Worm (Caenorhabditis elegans): ENCODE measurements around the gene npr-38.

The npr-38 gene

DNA sequence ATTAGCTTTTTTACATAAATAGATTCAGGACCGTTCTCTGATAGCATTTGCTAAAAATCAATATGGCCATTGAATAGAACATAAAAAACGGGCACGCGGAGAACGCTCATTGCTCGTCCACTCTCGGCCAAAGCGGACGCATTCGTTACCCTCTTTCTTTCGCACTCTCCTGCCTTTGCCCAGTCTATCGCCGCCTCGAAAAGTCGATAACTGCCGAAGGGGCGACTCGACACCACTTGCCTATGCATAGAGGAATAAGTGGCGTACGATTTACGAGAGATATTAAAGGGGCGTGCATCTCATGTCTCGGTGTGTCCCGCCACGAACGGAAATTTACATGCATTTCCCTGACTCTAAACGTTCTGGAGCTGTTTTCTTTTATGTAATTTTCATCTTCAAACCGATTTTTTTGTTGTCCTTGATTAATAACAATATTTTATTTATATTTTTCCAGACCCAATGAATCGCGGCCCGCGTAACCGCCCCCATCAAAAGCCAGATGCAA lies 48.2 kb upstream of the npr-38 start, which contains the start of gene W05H9.4 (continued):
- TF ChIP-seq hlh-17 (GFP tag; optimal IDR thresholded peaks at IDR 0.05; ENCODE audit: borderline replicate concordance) = no peak
- TF ChIP-seq nhr-90 (tag; optimal IDR thresholded peaks at IDR 0.05; ENCODE audit: poor library complexity) = no peak
- TF ChIP-seq efl-1 (optimal IDR thresholded peaks at IDR 0.05) = no peak
- TF ChIP-seq efl-1 (GFP tag; optimal IDR thresholded peaks at IDR 0.05 in 1 of 2) = peak; percentile 1 to 14
- no peak for TF ChIP-seq lir-3 (tag; optimal IDR thresholded peaks at IDR 0.05; ENCODE audit: poor library complexity)
- TF ChIP-seq nhr-11 (tag; optimal IDR thresholded peaks at IDR 0.05) = no peak
- TF ChIP-seq ztf-4 (tag; optimal IDR thresholded peaks at IDR 0.05) = no peak
- no peak for TF ChIP-seq nhr-19 (GFP tag; conservative IDR thresholded peaks at IDR 0.05)
- peak; percentile 15 for TF ChIP-seq snpc-4 (tag; optimal IDR thresholded peaks at IDR 0.05)
- peak; percentile 40 for TF ChIP-seq snu-23 (GFP tag; optimal IDR thresholded peaks at IDR 0.05)
- TF ChIP-seq lin-35 (GFP tag; optimal IDR thresholded peaks at IDR 0.05) = peak in 1 of 2 experiments; percentile 23
- no peak for TF ChIP-seq unc-130 (tag; optimal IDR thresholded peaks at IDR 0.05)
- TF ChIP-seq egl-27 (tag; optimal IDR thresholded peaks at IDR 0.05) = no peak
- no peak for TF ChIP-seq ceh-63 (GFP tag; optimal IDR thresholded peaks at IDR 0.05)
- TF ChIP-seq irx-1 (tag; optimal IDR thresholded peaks at IDR 0.05) = no peak
- peak; percentile 10 for TF ChIP-seq nhr-47 (tag; optimal IDR thresholded peaks at IDR 0.05)
- TF ChIP-seq swsn-7 (tag; optimal IDR thresholded peaks at IDR 0.05) = peak; percentile 27
- TF ChIP-seq skn-1 (tag; optimal IDR thresholded peaks at IDR 0.05) = no peak
- TF ChIP-seq tlp-1 (tag; optimal IDR thresholded peaks at IDR 0.05) = no peak
- TF ChIP-seq nhr-85 (tag) = no peak
- TF ChIP-seq C16A3.4 (tag; optimal IDR thresholded peaks at IDR 0.05) = no peak
- no peak for TF ChIP-seq isw-1 (GFP tag; IDR thresholded peaks at IDR 0.05)
- no peak for TF ChIP-seq sox-4 (tag; optimal IDR thresholded peaks at IDR 0.05)
- peak in 1 of 2 experiments; percentile 12 for TF ChIP-seq lsy-2 (tag; optimal IDR thresholded peaks at IDR 0.05)
- TF ChIP-seq alr-1 (tag; optimal IDR thresholded peaks at IDR 0.05; ENCODE audit: borderline replicate concordance) = no peak
- no peak for TF ChIP-seq F16B12.6 (tag; optimal IDR thresholded peaks at IDR 0.05)
- TF ChIP-seq ceh-8 (GFP tag; optimal IDR thresholded peaks at IDR 0.05) = no peak
- no peak for TF ChIP-seq nhr-28 (tag; optimal IDR thresholded peaks at IDR 0.05)
- no peak for TF ChIP-seq C04F5.9 (tag; optimal IDR thresholded peaks at IDR 0.05)
- peak in 1 of 3 experiments; percentile 18 for TF ChIP-seq ceh-82 (tag; optimal IDR thresholded peaks at IDR 0.05)
- TF ChIP-seq pax-3 (tag; optimal IDR thresholded peaks at IDR 0.05) = no peak
- no peak for TF ChIP-seq ceh-88 (GFP tag; IDR thresholded peaks at IDR 0.05)
- TF ChIP-seq mef-2 (tag; optimal IDR thresholded peaks at IDR 0.05) = no peak
- no peak for TF ChIP-seq nhr-77 (tag; optimal IDR thresholded peaks at IDR 0.05)
- TF ChIP-seq C34B4.2 (tag; optimal IDR thresholded peaks at IDR 0.05) = no peak
- no peak for TF ChIP-seq hlh-4 (tag; optimal IDR thresholded peaks at IDR 0.05)
- TF ChIP-seq unc-62 (GFP tag; optimal IDR thresholded peaks at IDR 0.05) = no peak
- TF ChIP-seq mab-9 (GFP tag; IDR thresholded peaks at IDR 0.05) = no peak
- TF ChIP-seq lin-14 (GFP tag; optimal IDR thresholded peaks at IDR 0.05) = peak; percentile 86
- TF ChIP-seq rnt-1 (tag; optimal IDR thresholded peaks at IDR 0.05) = no peak
- peak; percentile 34 for TF ChIP-seq mep-1 (tag; optimal IDR thresholded peaks at IDR 0.05)

DNA sequence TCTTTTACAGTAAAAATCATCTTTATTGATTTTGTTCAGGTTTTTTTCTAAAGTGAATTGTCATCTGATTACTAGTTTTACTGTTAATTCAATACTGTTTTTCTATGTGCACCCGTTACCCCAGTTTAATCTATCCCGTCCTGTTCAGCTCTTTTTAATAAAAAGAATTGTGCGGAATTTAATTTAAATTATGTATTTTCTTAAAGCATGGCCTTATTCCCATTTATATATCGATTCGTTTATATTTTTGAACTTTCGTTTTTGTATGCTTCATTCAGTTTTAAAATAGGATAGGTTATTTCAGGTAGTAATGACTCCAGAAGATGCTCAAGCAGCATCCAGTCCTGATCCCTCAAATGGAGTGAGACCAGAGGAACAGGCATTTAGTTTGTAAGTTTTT lies 44.8 kb upstream of the npr-38 start, which contains the start of gene W05H9.2:
W05H9.2 (plus strand) TSS at position 301 of the 400 bp plus-strand sequence.
- no peak for TF ChIP-seq unc-130 (tag; optimal IDR thresholded peaks at IDR 0.05)

DNA sequence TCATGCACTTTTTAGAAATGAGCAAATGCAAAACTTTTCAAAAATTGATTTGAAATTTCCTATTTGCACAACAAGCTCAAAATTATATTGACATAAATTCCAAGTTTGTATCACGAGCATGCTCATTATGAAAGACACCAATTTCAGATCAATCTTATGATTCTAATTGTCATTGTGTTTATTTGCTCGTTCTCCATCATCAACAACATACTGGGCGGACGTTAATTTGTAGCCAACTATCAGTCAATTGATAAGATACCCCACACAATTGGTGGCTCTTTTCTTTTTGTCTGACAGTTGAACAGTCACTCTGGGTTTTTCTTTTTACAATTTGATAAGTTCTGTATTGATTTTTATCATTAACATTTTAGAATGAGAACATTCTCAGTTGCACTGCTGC lies 39.8 kb upstream of the npr-38 start, which contains the start of gene lro-1:
lro-1 (plus strand) TSS at position 372 of the 400 bp plus-strand sequence.
- TF ChIP-seq nhr-20 (tag; optimal IDR thresholded peaks at IDR 0.05) (peak; percentile 4), lin-35 (GFP tag; optimal IDR thresholded peaks at IDR 0.05) (peak in 1 of 2 experiments; percentile 38), nhr-237 (tag; optimal IDR thresholded peaks at IDR 0.05) (no peak), nhr-71 (tag; optimal IDR thresholded peaks at IDR 0.05) (peak; percentile 41), elt-2 (tag; optimal IDR thresholded peaks at IDR 0.05) (peak; percentile 83)
